Fruit fly (Drosophila melanogaster): ENCODE data around the gene Ir7f.
A peak's percentile ranks its signal among the peaks of the same experiment; 100 is the strongest.

Ir7f gene

DNA sequence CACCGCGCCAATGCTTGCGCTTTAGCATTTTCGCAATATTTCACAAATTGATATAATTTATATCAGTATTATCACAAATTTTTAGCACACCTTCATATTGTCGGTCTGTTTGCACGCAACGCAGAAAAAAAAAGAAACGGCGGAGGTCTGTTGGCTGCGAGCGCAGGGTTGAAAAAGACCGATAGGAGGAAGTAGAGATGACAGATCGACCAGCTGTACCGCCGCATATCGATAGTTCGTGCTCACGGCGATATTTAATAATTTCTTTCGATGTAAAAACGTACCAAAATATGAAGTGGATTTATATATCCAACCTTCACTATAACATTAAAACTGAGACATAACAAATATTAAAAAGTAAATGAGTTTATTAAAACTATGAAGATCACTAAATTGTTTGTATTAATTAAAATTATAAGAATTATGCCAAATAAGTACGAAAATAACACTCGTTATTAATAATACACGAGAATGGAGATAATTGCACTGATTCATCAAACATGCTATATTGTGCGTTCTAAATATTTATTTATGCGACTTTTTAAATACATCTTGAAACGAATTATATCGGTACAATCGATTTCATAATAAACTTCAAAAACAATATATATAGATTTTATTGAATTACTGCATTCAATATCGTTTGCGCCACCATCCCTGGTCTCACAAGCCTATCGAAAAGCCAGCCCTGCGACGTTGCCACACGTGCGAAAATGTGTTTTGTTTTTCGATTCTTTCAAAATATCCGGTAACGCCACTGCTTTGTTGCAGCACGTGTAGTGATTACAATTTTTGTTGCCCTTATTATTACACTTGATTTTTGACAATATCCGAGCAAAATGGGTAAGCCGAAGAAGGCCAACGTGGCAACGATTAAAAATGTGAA, 17.6 kb upstream of the Ir7f start, which contains the start of the genes RpS6 and bys (continued):
- TF ChIP-seq CG6254 (GFP tag; optimal IDR thresholded peaks at IDR 0.05) (peak; percentile 11), CG15696 (tag; optimal IDR thresholded peaks at IDR 0.05) (peak; percentile 3), nmo (GFP tag; optimal IDR thresholded peaks at IDR 0.05) (peak; percentile 58), CG11695 (GFP tag; IDR thresholded peaks at IDR 0.05) (0 out of 3 replicates have a peak, but pooled peaks have one; percentile 31), Med (GFP tag) (peak; percentile 89), CG10366 (GFP tag; IDR thresholded peaks at IDR 0.05) (peak; percentile 53), PHDP (tag; optimal IDR thresholded peaks at IDR 0.05) (peak; percentile 36), sens (GFP tag) (no peak), otp (GFP tag; IDR thresholded peaks at IDR 0.05) (peak; percentile 72; the same call in 2 of the 3 replicates), vfl (GFP tag; optimal IDR thresholded peaks at IDR 0.05) (no peak), CG2875 (GFP tag; optimal IDR thresholded peaks at IDR 0.05) (peak; percentile 55), HHEX (GFP tag; optimal IDR thresholded peaks at IDR 0.05) (peak; percentile 57), CG6791 (GFP tag; IDR thresholded peaks at IDR 0.05; ENCODE audit: partially characterized antibody) (peak; percentile 83), Jarid2 (GFP tag; optimal IDR thresholded peaks at IDR 0.05) (peak; percentile 49), NC2α (GFP tag; optimal IDR thresholded peaks at IDR 0.05) (no peak), ssp (GFP tag; IDR thresholded peaks at IDR 0.05) (0 out of 2 replicates have a peak, but pooled peaks have one; percentile 19), Rx (GFP tag; IDR thresholded peaks at IDR 0.05) (peak; percentile 17; the same call in 1 of the 2 replicates), YL-1 (GFP tag; optimal IDR thresholded peaks at IDR 0.05) (peak; percentile 63), CG6765 (GFP tag; optimal IDR thresholded peaks at IDR 0.05) (peak; percentile 75), dpn (GFP tag; optimal IDR thresholded peaks at IDR 0.05) (peak; percentile 30 to 31), Camta (GFP tag; optimal IDR thresholded peaks at IDR 0.05) (no peak), corto (GFP tag; optimal IDR thresholded peaks at IDR 0.05) (no peak), shn (GFP tag; optimal IDR thresholded peaks at IDR 0.05) (no peak), croc (GFP tag; conservative IDR thresholded peaks at IDR 0.05) (no peak), Gug (GFP tag; IDR thresholded peaks at IDR 0.05) (peak; percentile 69), CG17186 (GFP tag; optimal IDR thresholded peaks at IDR 0.05) (no peak), Doc2 (GFP tag; IDR thresholded peaks at IDR 0.05) (no peak), CG8478 (optimal IDR thresholded peaks at IDR 0.05) (no peak), cg (GFP tag; optimal IDR thresholded peaks at IDR 0.05) (no peak), chm (GFP tag; IDR thresholded peaks at IDR 0.05) (peak; percentile 65), CG10321 (GFP tag; IDR thresholded peaks at IDR 0.05) (no peak), scrt (GFP tag; optimal IDR thresholded peaks at IDR 0.05) (peak; percentile 61), Myb (GFP tag; optimal IDR thresholded peaks at IDR 0.05) (no peak), CG8290 (GFP tag; optimal IDR thresholded peaks at IDR 0.05) (no peak), CG8290 (tag; optimal IDR thresholded peaks at IDR 0.05) (peak in 1 of 2 experiments; percentile 65), Gsc (GFP tag; IDR thresholded peaks at IDR 0.05) (no peak), CG9797 (GFP tag; optimal IDR thresholded peaks at IDR 0.05) (no peak), CG34376 (GFP tag; optimal IDR thresholded peaks at IDR 0.05) (peak; percentile 74), HmgZ (tag; optimal IDR thresholded peaks at IDR 0.05) (no peak), CG1602 (GFP tag; optimal IDR thresholded peaks at IDR 0.05) (no peak), CG16813 (GFP tag; IDR thresholded peaks at IDR 0.05; ENCODE audit: partially characterized antibody) (peak; percentile 87), bcd (GFP tag; optimal IDR thresholded peaks at IDR 0.05) (peak; percentile 47), Optix (GFP tag; IDR thresholded peaks at IDR 0.05) (0 out of 3 replicates have a peak, but pooled peaks have one; percentile 32), lbe (GFP tag; optimal IDR thresholded peaks at IDR 0.05) (peak; percentile 56), lilli (GFP tag; optimal IDR thresholded peaks at IDR 0.05) (peak; percentile 10), CG1233 (GFP tag; optimal IDR thresholded peaks at IDR 0.05) (peak; percentile 42), mam (GFP tag; optimal IDR thresholded peaks at IDR 0.05) (peak; percentile 31), crp (GFP tag; optimal IDR thresholded peaks at IDR 0.05) (peak in 1 of 2 experiments; percentile 65), CG5953 (GFP tag; IDR thresholded peaks at IDR 0.05) (0 out of 2 replicates have a peak, but pooled peaks have one; percentile 8)
